Worm (Caenorhabditis elegans): ENCODE measurements around the gene M03E7.1.

- no peak for TF ChIP-seq pax-1 (tag; optimal IDR thresholded peaks at IDR 0.05)
- TF ChIP-seq nhr-232 (tag; optimal IDR thresholded peaks at IDR 0.05): no peak
- TF ChIP-seq pha-4 (tag; optimal IDR thresholded peaks at IDR 0.05): no peak
- no peak for TF ChIP-seq ama-1 (optimal IDR thresholded peaks at IDR 0.05)
- TF ChIP-seq ceh-24 (tag; optimal IDR thresholded peaks at IDR 0.05): no peak
- TF ChIP-seq ref-2 (tag; optimal IDR thresholded peaks at IDR 0.05): no peak
Measured at ce11 chrV:5653990-5654499, 32.6 kb downstream of the M03E7.1 start, which contains the start of gene hex-2.
